Fruit fly (Drosophila melanogaster): Measurements from ENCODE around the gene CG32547.

CG32547 gene

dm6 chrX:18406593-18407393 is 72.5 kb downstream of the CG32547 start (continued):
- TF ChIP-seq ftz-f1 (GFP tag; optimal IDR thresholded peaks at IDR 0.05), result peak; percentile 3
- peak; percentile 9 for TF ChIP-seq gem (tag; optimal IDR thresholded peaks at IDR 0.05)
- TF ChIP-seq CG34376 (GFP tag; optimal IDR thresholded peaks at IDR 0.05), result peak; percentile 59
- peak; percentile 24; the same call in 1 of the 3 replicates for TF ChIP-seq CG17361 (GFP tag; IDR thresholded peaks at IDR 0.05)
- 0 out of 3 replicates have a peak, but pooled peaks have one; percentile 21 for TF ChIP-seq sr (GFP tag; IDR thresholded peaks at IDR 0.05)
- no peak for TF ChIP-seq CG33213 (GFP tag; optimal IDR thresholded peaks at IDR 0.05)
- no peak for TF ChIP-seq Poxn (GFP tag; IDR thresholded peaks at IDR 0.05)
- no peak for TF ChIP-seq NC2α (GFP tag; optimal IDR thresholded peaks at IDR 0.05)
- TF ChIP-seq Oli (tag; optimal IDR thresholded peaks at IDR 0.05), result peak; percentile 10
- TF ChIP-seq cg (GFP tag; optimal IDR thresholded peaks at IDR 0.05), result peak; percentile 2
- TF ChIP-seq Hr51 (GFP tag; optimal IDR thresholded peaks at IDR 0.05), result peak in 1 of 2 experiments; percentile 23
- no peak for TF ChIP-seq bbx (GFP tag; IDR thresholded peaks at IDR 0.05; ENCODE audit: partially characterized antibody)
- no peak for TF ChIP-seq CG10654 (GFP tag; optimal IDR thresholded peaks at IDR 0.05)

- TF ChIP-seq CG7372 (GFP tag; IDR thresholded peaks at IDR 0.05), result no peak
- TF ChIP-seq D19A (tag; optimal IDR thresholded peaks at IDR 0.05), result peak; percentile 58
- TF ChIP-seq CG17568 (GFP tag; optimal IDR thresholded peaks at IDR 0.05), result peak; percentile 70
- 0 out of 2 replicates have a peak, but pooled peaks have one; percentile 4 for TF ChIP-seq onecut (GFP tag; IDR thresholded peaks at IDR 0.05)
- no peak for TF ChIP-seq fd102C (GFP tag; optimal IDR thresholded peaks at IDR 0.05)
- TF ChIP-seq Doc2 (GFP tag; IDR thresholded peaks at IDR 0.05), result no peak
- TF ChIP-seq pum (GFP tag; optimal IDR thresholded peaks at IDR 0.05), result peak; percentile 35
- TF ChIP-seq disco-r (GFP tag; optimal IDR thresholded peaks at IDR 0.05), result no peak
- peak; percentile 77 for TF ChIP-seq CG8388 (GFP tag; optimal IDR thresholded peaks at IDR 0.05)
- TF ChIP-seq CG3065 (GFP tag; optimal IDR thresholded peaks at IDR 0.05), result no peak
- TF ChIP-seq toy (GFP tag; IDR thresholded peaks at IDR 0.05), result no peak
- no peak for TF ChIP-seq bowl (GFP tag; IDR thresholded peaks at IDR 0.05)
- TF ChIP-seq CG11456 (GFP tag; IDR thresholded peaks at IDR 0.05), result no peak; the same call in 2 of the 3 replicates
- no peak for TF ChIP-seq CG3838 (GFP tag; optimal IDR thresholded peaks at IDR 0.05)
- TF ChIP-seq Sox100B (GFP tag; optimal IDR thresholded peaks at IDR 0.05), result peak; percentile 78
- no peak for TF ChIP-seq jigr1 (GFP tag; IDR thresholded peaks at IDR 0.05)
- peak; percentile 41 for TF ChIP-seq CG17829 (tag; optimal IDR thresholded peaks at IDR 0.05)
- TF ChIP-seq Nf-YC (tag; optimal IDR thresholded peaks at IDR 0.05), result no peak
- peak; percentile 88 for TF ChIP-seq tio (GFP tag; optimal IDR thresholded peaks at IDR 0.05)
- no peak for TF ChIP-seq sim (GFP tag; IDR thresholded peaks at IDR 0.05)
- no peak for TF ChIP-seq CG4360 (GFP tag; IDR thresholded peaks at IDR 0.05)
- TF ChIP-seq CG7987 (GFP tag; optimal IDR thresholded peaks at IDR 0.05), result no peak
- peak; percentile 58 for TF ChIP-seq CG10267 (tag; optimal IDR thresholded peaks at IDR 0.05)
- TF ChIP-seq CG2678 (tag; optimal IDR thresholded peaks at IDR 0.05), result peak; percentile 85
- TF ChIP-seq CG18262 (tag; optimal IDR thresholded peaks at IDR 0.05), result peak; percentile 81
- peak; percentile 40 for TF ChIP-seq Nf-YB (GFP tag; optimal IDR thresholded peaks at IDR 0.05)
- TF ChIP-seq Antp (GFP tag; optimal IDR thresholded peaks at IDR 0.05), result peak; percentile 35
- no peak for TF ChIP-seq CG17612 (GFP tag; IDR thresholded peaks at IDR 0.05)
- no peak for TF ChIP-seq CG8478 (optimal IDR thresholded peaks at IDR 0.05)
- TF ChIP-seq CG11247 (GFP tag; IDR thresholded peaks at IDR 0.05), result no peak
- TF ChIP-seq CG6272 (GFP tag; IDR thresholded peaks at IDR 0.05), result 0 out of 2 replicates have a peak, but pooled peaks have one; percentile 24
- no peak for TF ChIP-seq inv (GFP tag; IDR thresholded peaks at IDR 0.05; ENCODE audit: partially characterized antibody)
- TF ChIP-seq sr (GFP tag; IDR thresholded peaks at IDR 0.05), result peak; percentile 86
- no peak for TF ChIP-seq bbx (GFP tag; IDR thresholded peaks at IDR 0.05; ENCODE audit: partially characterized antibody)
- TF ChIP-seq E2f1 (GFP tag; IDR thresholded peaks at IDR 0.05), result peak; percentile 23; the same call in 1 of the 2 replicates
- no peak for TF ChIP-seq Neu2 (GFP tag; optimal IDR thresholded peaks at IDR 0.05; ENCODE audit: borderline replicate concordance)
- peak; percentile 48 for TF ChIP-seq CG15514 (GFP tag; optimal IDR thresholded peaks at IDR 0.05)
Measured at dm6 chrX:18405567-18406059, 73.7 kb downstream of the CG32547 start.

Measured in whole organism, embryonic.